Fruit fly (Drosophila melanogaster) S2 (cell line): ENCODE measurements around the gene CG15747.

Source experiments
- CG8478 ChIP-seq: fragments of >200 bp; optimal IDR thresholded peaks from 2 replicates; lab custom pipeline; 2018
- CTCF ChIP-seq, 2 experiments: fragments of >200 bp; optimal IDR thresholded peaks; 2 replicates each; lab custom pipeline; 2018

DNA sequence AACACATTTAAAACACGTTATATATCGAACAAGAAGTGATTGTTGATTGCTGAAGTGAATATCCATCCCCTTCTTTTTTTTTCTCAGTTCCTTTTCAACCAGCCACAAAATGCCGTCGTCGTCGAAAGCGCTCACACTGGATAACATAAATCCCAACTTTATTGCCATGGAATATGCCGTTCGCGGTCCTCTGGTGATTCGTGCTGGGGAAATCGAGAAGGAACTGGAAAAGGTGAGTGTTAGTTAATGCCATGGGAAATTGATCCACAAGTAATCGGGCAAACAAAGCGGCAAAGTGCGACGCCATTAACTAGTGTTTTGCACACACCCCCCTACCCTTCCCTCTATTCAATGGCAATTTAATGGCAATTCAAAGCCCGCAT lies 36.0 kb downstream of the CG15747 start:
- TF ChIP-seq CG8478 (no peak), CTCF (optimal IDR thresholded peaks at IDR 0.05; lab: Kevin White, UChicago) (no peak)
